Worm (Caenorhabditis elegans) whole organism, mixed stage, embryonic: ENCODE data around the gene R07H5.9.

Experiments
- M03D4.4 ChIP-seq: sonication (generic microtip); optimal IDR thresholded peaks from 2 replicates; lab custom pipeline; 2017; ENCODE audit warnings: mild to moderate bottlenecking, missing genetic modification characterization, missing compliant biosample characterization
- bed-3 ChIP-seq: fragments of 200-800 bp; sonication (Bioruptor generic); optimal IDR thresholded peaks from 3 replicates; lab custom pipeline; 2018; ENCODE audit warnings: mild to moderate bottlenecking, missing genetic modification characterization, moderate library complexity, missing compliant biosample characterization
- blmp-1 ChIP-seq: fragments of 150-350 bp; optimal IDR thresholded peaks from 2 replicates; lab custom pipeline; 2014; ENCODE audit warnings: missing biosample characterization, missing genetic modification characterization
- ceh-39 ChIP-seq: fragments of 150-350 bp; optimal IDR thresholded peaks from 2 replicates; lab custom pipeline; 2014; ENCODE audit warnings: missing biosample characterization, missing genetic modification characterization
- ceh-43 ChIP-seq: fragments of 200-800 bp; sonication (Bioruptor generic); optimal IDR thresholded peaks from 2 replicates; lab custom pipeline; 2018; ENCODE audit warnings: mild to moderate bottlenecking, missing genetic modification characterization, moderate library complexity, missing compliant biosample characterization
- ceh-83 ChIP-seq: fragments of 200-800 bp; sonication (Bioruptor generic); optimal IDR thresholded peaks from 2 replicates; lab custom pipeline; 2018; ENCODE audit warnings: mild to moderate bottlenecking, missing genetic modification characterization, missing compliant biosample characterization
- ces-1 ChIP-seq: fragments of 150-350 bp; optimal IDR thresholded peaks from 2 replicates; lab custom pipeline; 2014; ENCODE audit warnings: missing biosample characterization, missing genetic modification reagents, missing genetic modification characterization
- cnd-1 ChIP-seq: fragments of 200-800 bp; sonication (Bioruptor generic); optimal IDR thresholded peaks from 2 replicates; lab custom pipeline; 2018; ENCODE audit warnings: mild to moderate bottlenecking, missing genetic modification characterization, missing compliant biosample characterization
- elt-3 ChIP-seq: fragments of 150-350 bp; optimal IDR thresholded peaks from 2 replicates; lab custom pipeline; 2014; ENCODE audit warnings: missing biosample characterization, missing genetic modification characterization
- flh-1 ChIP-seq: fragments of 200-800 bp; sonication (Bioruptor generic); optimal IDR thresholded peaks from 2 replicates; lab custom pipeline; 2018; ENCODE audit warnings: mild to moderate bottlenecking, missing genetic modification characterization, moderate library complexity, missing compliant biosample characterization
- ham-2 ChIP-seq: fragments of 200-800 bp; sonication (Bioruptor generic); optimal IDR thresholded peaks from 2 replicates; lab custom pipeline; 2018; ENCODE audit warnings: mild to moderate bottlenecking, missing genetic modification characterization, missing compliant biosample characterization
- hlh-1 ChIP-seq: fragments of 150-350 bp; optimal IDR thresholded peaks from 2 replicates; lab custom pipeline; 2014; ENCODE audit warnings: missing biosample characterization, missing genetic modification reagents, missing genetic modification characterization
- lin-13 ChIP-seq: fragments of 150-350 bp; optimal IDR thresholded peaks from 2 replicates; lab custom pipeline; 2014; ENCODE audit warnings: missing biosample characterization, missing genetic modification characterization
- lin-32 ChIP-seq: fragments of 200-800 bp; sonication (Bioruptor generic); optimal IDR thresholded peaks from 2 replicates; lab custom pipeline; 2018; ENCODE audit warnings: mild to moderate bottlenecking, missing genetic modification characterization, missing compliant biosample characterization
- lsy-2 ChIP-seq: fragments of 150-350 bp; optimal IDR thresholded peaks from 2 replicates; lab custom pipeline; 2014; ENCODE audit warnings: missing biosample characterization, missing genetic modification characterization
- mab-5 ChIP-seq: fragments of 150-350 bp; optimal IDR thresholded peaks from 2 replicates; lab custom pipeline; 2014; ENCODE audit warnings: missing biosample characterization, missing genetic modification characterization
- mep-1 ChIP-seq: fragments of 150-350 bp; optimal IDR thresholded peaks from 2 replicates; lab custom pipeline; 2017; ENCODE audit warnings: missing biosample characterization, missing genetic modification reagents, missing genetic modification characterization, inconsistent platforms
- mls-2 ChIP-seq: sonication (generic microtip); optimal IDR thresholded peaks from 2 replicates; lab custom pipeline; 2016; ENCODE audit warnings: mild to moderate bottlenecking, missing genetic modification characterization, moderate library complexity, missing compliant biosample characterization
- nhr-2 ChIP-seq: fragments of 150-350 bp; optimal IDR thresholded peaks from 2 replicates; lab custom pipeline; 2014; ENCODE audit warnings: missing biosample characterization, missing genetic modification characterization
- nhr-237 ChIP-seq: fragments of 150-350 bp; optimal IDR thresholded peaks from 2 replicates; lab custom pipeline; 2014; ENCODE audit warnings: missing biosample characterization, missing genetic modification characterization
- nhr-28 ChIP-seq: fragments of 150-350 bp; optimal IDR thresholded peaks from 2 replicates; lab custom pipeline; 2014; ENCODE audit warnings: missing biosample characterization, missing genetic modification characterization
- nhr-76 ChIP-seq: sonication (generic microtip); optimal IDR thresholded peaks from 2 replicates; lab custom pipeline; 2017; ENCODE audit warnings: missing biosample characterization, missing genetic modification characterization
- pha-4 ChIP-seq: fragments of 150-350 bp; optimal IDR thresholded peaks from 2 replicates; lab custom pipeline; 2018; ENCODE audit warnings: missing biosample characterization, missing genetic modification reagents, missing genetic modification characterization
- sem-2 ChIP-seq: fragments of 200-800 bp; sonication (Bioruptor generic); optimal IDR thresholded peaks from 2 replicates; lab custom pipeline; 2018; ENCODE audit warnings: mild to moderate bottlenecking, missing genetic modification characterization, missing compliant biosample characterization
- snpc-4 ChIP-seq: fragments of 150-350 bp; optimal IDR thresholded peaks from 2 replicates; lab custom pipeline; 2014; ENCODE audit warnings: missing biosample characterization, missing genetic modification characterization
- tbx-8 ChIP-seq: fragments of 200-800 bp; sonication (Bioruptor generic); optimal IDR thresholded peaks from 2 replicates; lab custom pipeline; 2018; ENCODE audit warnings: mild to moderate bottlenecking, missing genetic modification characterization, moderate library complexity, missing compliant biosample characterization
- unc-120 ChIP-seq: sonication (generic microtip); optimal IDR thresholded peaks from 2 replicates; lab custom pipeline; 2017; ENCODE audit warnings: missing genetic modification characterization, missing compliant biosample characterization; ENCODE audit not compliant: poor library complexity, severe bottlenecking
- unc-39 ChIP-seq: fragments of 150-350 bp; optimal IDR thresholded peaks from 2 replicates; lab custom pipeline; 2014; ENCODE audit warnings: missing biosample characterization, missing genetic modification characterization
- unc-62 ChIP-seq: fragments of 150-350 bp; optimal IDR thresholded peaks from 2 replicates; lab custom pipeline; 2014; ENCODE audit warnings: missing biosample characterization, missing genetic modification reagents, missing genetic modification characterization
- zip-8 ChIP-seq: fragments of 150-350 bp; optimal IDR thresholded peaks from 2 replicates; lab custom pipeline; 2014; ENCODE audit warnings: missing biosample characterization, missing genetic modification characterization
- ztf-11 ChIP-seq: fragments of 150-350 bp; optimal IDR thresholded peaks from 2 replicates; lab custom pipeline; 2014; ENCODE audit warnings: missing biosample characterization, missing genetic modification characterization

R07H5.9 gene

ce11 chrIV:11230069-11230468 lies 22.8 kb downstream of the R07H5.9 start, which contains the start of gene best-7:
Gene best-7 (minus strand): TSS chrIV:11230307.
- TF ChIP-seq tbx-8 (GFP tag; lab: Kevin White, UChicago) (no peak), M03D4.4 (tag; lab: Kevin White, UChicago) (no peak), cnd-1 (tag; lab: Kevin White, UChicago) (no peak), nhr-237 (tag; lab: Kevin White, UChicago) (no peak), mab-5 (tag; lab: Kevin White, UChicago) (no peak), ztf-11 (tag; lab: Kevin White, UChicago) (no peak), ceh-39 (tag; lab: Kevin White, UChicago) (no peak), pha-4 (no peak), mep-1 (no peak), ham-2 (GFP tag; lab: Kevin White, UChicago) (no peak), ceh-83 (GFP tag; lab: Kevin White, UChicago) (no peak), lin-13 (tag; lab: Kevin White, UChicago) (no peak)

- no peak for TF ChIP-seq mls-2 (tag; lab: Kevin White, UChicago)
- TF ChIP-seq unc-62 (GFP tag; lab: Kevin White, UChicago), result no peak
- no peak for TF ChIP-seq ham-2 (GFP tag; lab: Kevin White, UChicago)
- TF ChIP-seq bed-3, result no peak
- no peak for TF ChIP-seq elt-3
- TF ChIP-seq nhr-2 (tag; lab: Kevin White, UChicago), result no peak
- TF ChIP-seq ceh-43 (GFP tag; lab: Kevin White, UChicago), result no peak
- no peak for TF ChIP-seq sem-2 (GFP tag; lab: Kevin White, UChicago)
- TF ChIP-seq ceh-83 (GFP tag; lab: Kevin White, UChicago), result no peak
- no peak for TF ChIP-seq snpc-4
- TF ChIP-seq cnd-1 (tag; lab: Kevin White, UChicago), result no peak
- no peak for TF ChIP-seq flh-1 (GFP tag; lab: Kevin White, UChicago)
- no peak for TF ChIP-seq mab-5 (tag; lab: Kevin White, UChicago)
- no peak for TF ChIP-seq lin-13 (tag; lab: Kevin White, UChicago)
- TF ChIP-seq lsy-2, result no peak
These were observed 24.1 kb downstream of the R07H5.9 start for ce11 chrIV:11231376-11231775.

- TF ChIP-seq sem-2 (GFP tag; lab: Kevin White, UChicago), result no peak
- TF ChIP-seq ces-1 (GFP tag; lab: Kevin White, UChicago), result peak; percentile 34
- no peak for TF ChIP-seq lin-32 (GFP tag; lab: Kevin White, UChicago)
These were observed 28.5 kb downstream of the R07H5.9 start for ce11 chrIV:11235755-11236154.

ce11 chrIV:11241368-11241767 lies 34.1 kb downstream of the R07H5.9 start, which contains the start of gene C05C12.6:
Gene C05C12.6 (minus strand): TSS chrIV:11241468.
- TF ChIP-seq flh-1 (GFP tag; lab: Kevin White, UChicago), result no peak
- no peak for TF ChIP-seq unc-62 (GFP tag; lab: Kevin White, UChicago)
- no peak for TF ChIP-seq unc-39 (tag; lab: Kevin White, UChicago)
- no peak for TF ChIP-seq pha-4
- TF ChIP-seq tbx-8 (GFP tag; lab: Kevin White, UChicago), result no peak
- no peak for TF ChIP-seq M03D4.4 (tag; lab: Kevin White, UChicago)
- no peak for TF ChIP-seq ces-1 (GFP tag; lab: Kevin White, UChicago)
- TF ChIP-seq nhr-76 (tag; lab: Kevin White, UChicago), result no peak
- no peak for TF ChIP-seq zip-8 (tag; lab: Kevin White, UChicago)

- no peak for TF ChIP-seq pha-4
- no peak for TF ChIP-seq lin-13 (tag; lab: Kevin White, UChicago)
- no peak for TF ChIP-seq mls-2 (tag; lab: Kevin White, UChicago)
- TF ChIP-seq ceh-39 (tag; lab: Kevin White, UChicago), result no peak
- no peak for TF ChIP-seq ces-1 (GFP tag; lab: Kevin White, UChicago)
- no peak for TF ChIP-seq bed-3
- no peak for TF ChIP-seq mep-1
- TF ChIP-seq sem-2 (GFP tag; lab: Kevin White, UChicago), result no peak
- TF ChIP-seq unc-39 (tag; lab: Kevin White, UChicago), result no peak
- TF ChIP-seq elt-3, result no peak
- TF ChIP-seq cnd-1 (tag; lab: Kevin White, UChicago), result no peak
- no peak for TF ChIP-seq nhr-2 (tag; lab: Kevin White, UChicago)
- TF ChIP-seq hlh-1, result no peak
These were observed 40.1 kb downstream of the R07H5.9 start for ce11 chrIV:11247434-11247833.

ce11 chrIV:11248031-11248631 lies 40.8 kb downstream of the R07H5.9 start, which contains the start of gene C05C12.4:
Gene C05C12.4 (minus strand): TSS chrIV:11248081.
- TF ChIP-seq pha-4 (no peak), unc-120 (tag; lab: Kevin White, UChicago) (no peak), ceh-83 (GFP tag; lab: Kevin White, UChicago) (no peak), ham-2 (GFP tag; lab: Kevin White, UChicago) (no peak), ceh-43 (GFP tag; lab: Kevin White, UChicago) (no peak), elt-3 (no peak), nhr-76 (tag; lab: Kevin White, UChicago) (no peak), blmp-1 (no peak), mls-2 (tag; lab: Kevin White, UChicago) (no peak), nhr-28 (no peak), mab-5 (tag; lab: Kevin White, UChicago) (no peak)
